Worm (Caenorhabditis elegans) whole organism, mixed stage, embryonic: Measurements from ENCODE around the gene nhr-78.

Experiments used
- bed-3 ChIP-seq: fragments of 200-800 bp; sonication (Bioruptor generic); optimal IDR thresholded peaks from 3 replicates; lab custom pipeline; 2018; ENCODE audit warnings: mild to moderate bottlenecking, missing genetic modification characterization, moderate library complexity, missing compliant biosample characterization
- blmp-1 ChIP-seq: fragments of 150-350 bp; optimal IDR thresholded peaks from 2 replicates; lab custom pipeline; 2014; ENCODE audit warnings: missing biosample characterization, missing genetic modification characterization
- ceh-39 ChIP-seq: fragments of 150-350 bp; optimal IDR thresholded peaks from 2 replicates; lab custom pipeline; 2014; ENCODE audit warnings: missing biosample characterization, missing genetic modification characterization
- ceh-43 ChIP-seq: fragments of 200-800 bp; sonication (Bioruptor generic); optimal IDR thresholded peaks from 2 replicates; lab custom pipeline; 2018; ENCODE audit warnings: mild to moderate bottlenecking, missing genetic modification characterization, moderate library complexity, missing compliant biosample characterization
- ceh-83 ChIP-seq: fragments of 200-800 bp; sonication (Bioruptor generic); optimal IDR thresholded peaks from 2 replicates; lab custom pipeline; 2018; ENCODE audit warnings: mild to moderate bottlenecking, missing genetic modification characterization, missing compliant biosample characterization
- ces-1 ChIP-seq: fragments of 150-350 bp; optimal IDR thresholded peaks from 2 replicates; lab custom pipeline; 2014; ENCODE audit warnings: missing biosample characterization, missing genetic modification reagents, missing genetic modification characterization
- cnd-1 ChIP-seq: fragments of 200-800 bp; sonication (Bioruptor generic); optimal IDR thresholded peaks from 2 replicates; lab custom pipeline; 2018; ENCODE audit warnings: mild to moderate bottlenecking, missing genetic modification characterization, missing compliant biosample characterization
- drap-1 ChIP-seq: fragments of 200-800 bp; sonication (Bioruptor generic); optimal IDR thresholded peaks from 3 replicates; lab custom pipeline; 2018; ENCODE audit warnings: mild to moderate bottlenecking, missing genetic modification characterization, missing compliant biosample characterization
- elt-1 ChIP-seq: sonication (generic microtip); optimal IDR thresholded peaks from 2 replicates; lab custom pipeline; 2017; ENCODE audit warnings: missing genetic modification characterization, mild to moderate bottlenecking, missing compliant biosample characterization, antibody characterized with exemption, moderate library complexity, borderline replicate concordance; ENCODE audit not compliant: insufficient read depth
- elt-3 ChIP-seq: fragments of 150-350 bp; optimal IDR thresholded peaks from 2 replicates; lab custom pipeline; 2014; ENCODE audit warnings: missing biosample characterization, missing genetic modification characterization
- flh-1 ChIP-seq: fragments of 200-800 bp; sonication (Bioruptor generic); optimal IDR thresholded peaks from 2 replicates; lab custom pipeline; 2018; ENCODE audit warnings: mild to moderate bottlenecking, missing genetic modification characterization, moderate library complexity, missing compliant biosample characterization
- ham-2 ChIP-seq: fragments of 200-800 bp; sonication (Bioruptor generic); optimal IDR thresholded peaks from 2 replicates; lab custom pipeline; 2018; ENCODE audit warnings: mild to moderate bottlenecking, missing genetic modification characterization, missing compliant biosample characterization
- hlh-1 ChIP-seq: fragments of 150-350 bp; optimal IDR thresholded peaks from 2 replicates; lab custom pipeline; 2014; ENCODE audit warnings: missing biosample characterization, missing genetic modification reagents, missing genetic modification characterization
- lin-13 ChIP-seq: fragments of 150-350 bp; optimal IDR thresholded peaks from 2 replicates; lab custom pipeline; 2014; ENCODE audit warnings: missing biosample characterization, missing genetic modification characterization
- lin-32 ChIP-seq: fragments of 200-800 bp; sonication (Bioruptor generic); optimal IDR thresholded peaks from 2 replicates; lab custom pipeline; 2018; ENCODE audit warnings: mild to moderate bottlenecking, missing genetic modification characterization, missing compliant biosample characterization
- lsy-2 ChIP-seq: fragments of 150-350 bp; optimal IDR thresholded peaks from 2 replicates; lab custom pipeline; 2014; ENCODE audit warnings: missing biosample characterization, missing genetic modification characterization
- mab-5 ChIP-seq: fragments of 150-350 bp; optimal IDR thresholded peaks from 2 replicates; lab custom pipeline; 2014; ENCODE audit warnings: missing biosample characterization, missing genetic modification characterization
- mep-1 ChIP-seq: fragments of 150-350 bp; optimal IDR thresholded peaks from 2 replicates; lab custom pipeline; 2017; ENCODE audit warnings: missing biosample characterization, missing genetic modification reagents, missing genetic modification characterization, inconsistent platforms
- mls-2 ChIP-seq: sonication (generic microtip); optimal IDR thresholded peaks from 2 replicates; lab custom pipeline; 2016; ENCODE audit warnings: mild to moderate bottlenecking, missing genetic modification characterization, moderate library complexity, missing compliant biosample characterization
- nhr-12 ChIP-seq: fragments of 150-350 bp; optimal IDR thresholded peaks from 2 replicates; lab custom pipeline; 2014; ENCODE audit warnings: missing biosample characterization, missing genetic modification characterization
- nhr-2 ChIP-seq: fragments of 150-350 bp; optimal IDR thresholded peaks from 2 replicates; lab custom pipeline; 2014; ENCODE audit warnings: missing biosample characterization, missing genetic modification characterization
- nhr-237 ChIP-seq: fragments of 150-350 bp; optimal IDR thresholded peaks from 2 replicates; lab custom pipeline; 2014; ENCODE audit warnings: missing biosample characterization, missing genetic modification characterization
- nhr-28 ChIP-seq: fragments of 150-350 bp; optimal IDR thresholded peaks from 2 replicates; lab custom pipeline; 2014; ENCODE audit warnings: missing biosample characterization, missing genetic modification characterization
- nhr-76 ChIP-seq: sonication (generic microtip); optimal IDR thresholded peaks from 2 replicates; lab custom pipeline; 2017; ENCODE audit warnings: missing biosample characterization, missing genetic modification characterization
- pha-4 ChIP-seq: fragments of 150-350 bp; optimal IDR thresholded peaks from 2 replicates; lab custom pipeline; 2018; ENCODE audit warnings: missing biosample characterization, missing genetic modification reagents, missing genetic modification characterization
- sem-2 ChIP-seq: fragments of 200-800 bp; sonication (Bioruptor generic); optimal IDR thresholded peaks from 2 replicates; lab custom pipeline; 2018; ENCODE audit warnings: mild to moderate bottlenecking, missing genetic modification characterization, missing compliant biosample characterization
- snpc-4 ChIP-seq: fragments of 150-350 bp; optimal IDR thresholded peaks from 2 replicates; lab custom pipeline; 2014; ENCODE audit warnings: missing biosample characterization, missing genetic modification characterization
- sptf-1 ChIP-seq: sonication (generic microtip); optimal IDR thresholded peaks from 2 replicates; lab custom pipeline; 2017; ENCODE audit warnings: mild to moderate bottlenecking, missing genetic modification characterization, moderate library complexity, missing compliant biosample characterization
- tbx-8 ChIP-seq: fragments of 200-800 bp; sonication (Bioruptor generic); optimal IDR thresholded peaks from 2 replicates; lab custom pipeline; 2018; ENCODE audit warnings: mild to moderate bottlenecking, missing genetic modification characterization, moderate library complexity, missing compliant biosample characterization
- unc-120 ChIP-seq: sonication (generic microtip); optimal IDR thresholded peaks from 2 replicates; lab custom pipeline; 2017; ENCODE audit warnings: missing genetic modification characterization, missing compliant biosample characterization; ENCODE audit not compliant: poor library complexity, severe bottlenecking
- unc-62 ChIP-seq: fragments of 150-350 bp; optimal IDR thresholded peaks from 2 replicates; lab custom pipeline; 2014; ENCODE audit warnings: missing biosample characterization, missing genetic modification reagents, missing genetic modification characterization
- zip-8 ChIP-seq: fragments of 150-350 bp; optimal IDR thresholded peaks from 2 replicates; lab custom pipeline; 2014; ENCODE audit warnings: missing biosample characterization, missing genetic modification characterization
- ztf-11 ChIP-seq: fragments of 150-350 bp; optimal IDR thresholded peaks from 2 replicates; lab custom pipeline; 2014; ENCODE audit warnings: missing biosample characterization, missing genetic modification characterization

nhr-78 gene

DNA sequence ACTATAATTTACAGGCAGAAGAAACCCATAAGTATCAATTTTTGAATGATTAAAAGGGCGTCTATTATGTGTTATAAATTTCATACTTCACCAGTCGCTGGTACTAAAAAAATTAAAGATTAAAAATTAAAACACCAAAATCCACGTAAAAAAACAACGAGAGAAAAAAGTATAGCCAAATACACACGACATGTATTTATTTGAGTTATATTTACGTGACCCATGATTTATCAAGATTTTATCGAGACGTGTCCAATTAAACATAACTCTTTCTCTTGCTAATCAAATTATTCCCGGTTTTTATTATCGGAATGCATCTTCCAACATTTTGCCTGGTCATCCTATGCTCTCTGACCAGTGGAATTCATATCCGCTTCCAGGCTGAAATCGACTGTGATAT, 10.4 kb downstream of the nhr-78 start, which contains the start of gene F36A4.4:
TSS of gene F36A4.4 (plus strand) at position 301 of the 400 bp plus-strand sequence.
- no peak for TF ChIP-seq mls-2 (tag; lab: Kevin White, UChicago)
- no peak for TF ChIP-seq tbx-8 (GFP tag; lab: Kevin White, UChicago)
- TF ChIP-seq nhr-237 (tag; lab: Kevin White, UChicago), result no peak
- TF ChIP-seq drap-1, result no peak

- no peak for TF ChIP-seq sem-2 (GFP tag; lab: Kevin White, UChicago)
- no peak for TF ChIP-seq pha-4 (tag; lab: Kevin White, UChicago)
- TF ChIP-seq elt-3, result no peak
- TF ChIP-seq nhr-237 (tag; lab: Kevin White, UChicago), result no peak
- no peak for TF ChIP-seq zip-8
- TF ChIP-seq ceh-43 (GFP tag; lab: Kevin White, UChicago), result no peak
- TF ChIP-seq elt-1, result no peak
- no peak for TF ChIP-seq lsy-2 (tag; lab: Kevin White, UChicago)
- TF ChIP-seq ceh-39, result no peak
- no peak for TF ChIP-seq ztf-11 (tag; lab: Kevin White, UChicago)
- TF ChIP-seq mab-5, result no peak
- TF ChIP-seq mep-1 (tag; lab: Kevin White, UChicago), result no peak
- no peak for TF ChIP-seq ham-2 (GFP tag; lab: Kevin White, UChicago)
- TF ChIP-seq drap-1, result no peak
- no peak for TF ChIP-seq hlh-1 (tag; lab: Kevin White, UChicago)
- no peak for TF ChIP-seq lin-13 (tag; lab: Kevin White, UChicago)
- no peak for TF ChIP-seq unc-62
Measured at ce11 chrIV:4265951-4266350, 11.7 kb downstream of the nhr-78 start.

ce11 chrIV:4265224-4265623, 12.5 kb downstream of the nhr-78 start, which contains the start of gene F36A4.5:
Gene F36A4.5 (plus strand): TSS chrIV:4265524.
- TF ChIP-seq flh-1 (GFP tag; lab: Kevin White, UChicago) (no peak), sptf-1 (no peak), lin-13 (tag; lab: Kevin White, UChicago) (no peak), unc-62 (no peak), bed-3 (GFP tag; lab: Kevin White, UChicago) (no peak), ham-2 (GFP tag; lab: Kevin White, UChicago) (no peak), nhr-28 (no peak), elt-3 (no peak), ceh-43 (GFP tag; lab: Kevin White, UChicago) (no peak), mep-1 (tag; lab: Kevin White, UChicago) (no peak), snpc-4 (tag; lab: Kevin White, UChicago) (no peak), hlh-1 (tag; lab: Kevin White, UChicago) (no peak), ztf-11 (tag; lab: Kevin White, UChicago) (no peak), ceh-39 (no peak), mab-5 (no peak), cnd-1 (no peak), elt-1 (no peak), nhr-2 (tag; lab: Kevin White, UChicago) (no peak), unc-120 (tag; lab: Kevin White, UChicago) (no peak), drap-1 (no peak)

DNA sequence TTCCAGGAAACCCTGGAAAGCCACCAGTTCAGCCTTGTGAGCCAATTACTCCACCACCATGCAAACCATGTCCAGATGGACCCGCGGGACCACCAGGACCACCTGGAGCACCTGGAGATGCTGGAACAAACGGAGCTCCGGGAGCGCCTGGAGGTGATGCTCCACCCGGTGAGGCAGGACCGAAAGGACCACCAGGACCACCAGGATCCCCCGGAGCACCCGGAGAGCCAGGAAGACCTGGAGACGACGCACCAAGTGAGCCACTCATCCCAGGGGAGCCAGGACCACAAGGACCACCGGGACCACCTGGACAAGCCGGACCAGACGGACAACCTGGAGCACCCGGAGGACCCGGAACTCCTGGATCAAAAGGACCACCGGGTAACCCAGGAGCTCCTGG, 13.0 kb downstream of the nhr-78 start:
- no peak for TF ChIP-seq elt-3
- TF ChIP-seq ham-2 (GFP tag; lab: Kevin White, UChicago), result no peak
- TF ChIP-seq ceh-43 (GFP tag; lab: Kevin White, UChicago), result no peak
- TF ChIP-seq mls-2 (tag; lab: Kevin White, UChicago), result no peak
- TF ChIP-seq snpc-4 (tag; lab: Kevin White, UChicago), result no peak
- no peak for TF ChIP-seq sem-2 (GFP tag; lab: Kevin White, UChicago)
- TF ChIP-seq mep-1 (tag; lab: Kevin White, UChicago), result no peak
- no peak for TF ChIP-seq nhr-12
- TF ChIP-seq hlh-1 (tag; lab: Kevin White, UChicago), result no peak
- TF ChIP-seq ceh-83 (GFP tag; lab: Kevin White, UChicago), result no peak
- no peak for TF ChIP-seq elt-1
- no peak for TF ChIP-seq nhr-76 (tag; lab: Kevin White, UChicago)
- no peak for TF ChIP-seq nhr-28
- TF ChIP-seq ztf-11 (tag; lab: Kevin White, UChicago), result no peak

DNA sequence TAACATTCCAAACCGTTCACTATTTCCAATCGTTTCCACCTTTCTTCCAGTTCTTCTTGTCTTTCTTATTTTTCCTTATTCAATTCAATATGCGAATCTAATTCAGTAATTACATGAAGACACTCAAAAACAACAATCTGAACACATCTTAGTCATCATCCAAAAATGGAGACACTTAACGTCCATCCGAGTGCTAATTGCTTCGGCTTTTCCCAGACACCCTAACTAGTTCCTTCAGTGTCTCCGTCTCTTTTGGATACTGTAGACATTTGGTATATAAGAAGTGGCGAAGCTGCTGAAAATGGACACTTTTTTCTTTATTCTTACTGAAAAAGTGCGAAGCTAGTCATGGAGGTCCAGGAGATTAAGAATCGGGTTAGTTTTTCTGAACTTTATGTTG, 14.7 kb downstream of the nhr-78 start, which contains the start of gene col-33:
TSS of gene col-33 (plus strand) at position 301 of the 400 bp plus-strand sequence.
- TF ChIP-seq sptf-1 (no peak), elt-3 (no peak), bed-3 (GFP tag; lab: Kevin White, UChicago) (no peak), sem-2 (GFP tag; lab: Kevin White, UChicago) (no peak), hlh-1 (tag; lab: Kevin White, UChicago) (no peak), ces-1 (GFP tag; lab: Kevin White, UChicago) (no peak), tbx-8 (GFP tag; lab: Kevin White, UChicago) (no peak), zip-8 (no peak), mls-2 (tag; lab: Kevin White, UChicago) (no peak), lin-32 (no peak), flh-1 (GFP tag; lab: Kevin White, UChicago) (no peak), mab-5 (no peak), lin-13 (tag; lab: Kevin White, UChicago) (no peak), blmp-1 (tag; lab: Kevin White, UChicago) (no peak), ztf-11 (tag; lab: Kevin White, UChicago) (no peak)
- TF ChIP-seq, all 35 proteins: peak for 0
